Worm (Caenorhabditis elegans) whole organism, mixed stage, embryonic: Measurements from ENCODE around the gene B0281.3.

ENCODE experiments used
- blmp-1 ChIP-seq: fragments of 150-350 bp; optimal IDR thresholded peaks from 2 replicates; lab custom pipeline; 2014; ENCODE audit warnings: missing biosample characterization, missing genetic modification characterization
- flh-1 ChIP-seq: fragments of 200-800 bp; sonication (Bioruptor generic); optimal IDR thresholded peaks from 2 replicates; lab custom pipeline; 2018; ENCODE audit warnings: mild to moderate bottlenecking, missing genetic modification characterization, moderate library complexity, missing compliant biosample characterization
- lin-32 ChIP-seq: fragments of 200-800 bp; sonication (Bioruptor generic); optimal IDR thresholded peaks from 2 replicates; lab custom pipeline; 2018; ENCODE audit warnings: mild to moderate bottlenecking, missing genetic modification characterization, missing compliant biosample characterization

DNA sequence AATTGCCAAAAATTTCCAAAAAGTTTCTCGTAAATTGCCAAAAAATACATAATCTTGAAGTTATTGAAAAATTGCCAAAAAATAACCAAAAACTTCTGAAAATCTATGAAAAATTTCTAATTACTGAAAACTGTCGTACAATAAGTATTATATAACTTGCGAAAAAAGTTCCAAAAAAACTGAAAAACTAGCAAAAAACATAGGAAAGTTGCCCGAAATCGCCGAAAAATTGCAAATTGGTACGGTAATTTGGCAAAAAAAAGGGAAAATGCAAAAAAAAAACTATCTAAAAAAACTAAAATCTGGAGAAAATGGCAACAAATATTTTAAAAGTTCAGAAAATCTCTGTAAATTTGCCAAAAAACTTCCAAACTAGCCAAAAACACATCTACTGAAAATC is 34.7 kb downstream of the B0281.3 start, which contains the start of gene enri-1:
- no peak for TF ChIP-seq lin-32 (GFP tag; lab: Kevin White, UChicago)
- no peak for TF ChIP-seq blmp-1
- TF ChIP-seq flh-1 (GFP tag; lab: Kevin White, UChicago) = no peak
